Worm (Caenorhabditis elegans): Measurements from ENCODE around the gene R74.7.
A peak's percentile ranks its signal among the peaks of the same experiment; 100 is the strongest.

Gene R74.7

DNA sequence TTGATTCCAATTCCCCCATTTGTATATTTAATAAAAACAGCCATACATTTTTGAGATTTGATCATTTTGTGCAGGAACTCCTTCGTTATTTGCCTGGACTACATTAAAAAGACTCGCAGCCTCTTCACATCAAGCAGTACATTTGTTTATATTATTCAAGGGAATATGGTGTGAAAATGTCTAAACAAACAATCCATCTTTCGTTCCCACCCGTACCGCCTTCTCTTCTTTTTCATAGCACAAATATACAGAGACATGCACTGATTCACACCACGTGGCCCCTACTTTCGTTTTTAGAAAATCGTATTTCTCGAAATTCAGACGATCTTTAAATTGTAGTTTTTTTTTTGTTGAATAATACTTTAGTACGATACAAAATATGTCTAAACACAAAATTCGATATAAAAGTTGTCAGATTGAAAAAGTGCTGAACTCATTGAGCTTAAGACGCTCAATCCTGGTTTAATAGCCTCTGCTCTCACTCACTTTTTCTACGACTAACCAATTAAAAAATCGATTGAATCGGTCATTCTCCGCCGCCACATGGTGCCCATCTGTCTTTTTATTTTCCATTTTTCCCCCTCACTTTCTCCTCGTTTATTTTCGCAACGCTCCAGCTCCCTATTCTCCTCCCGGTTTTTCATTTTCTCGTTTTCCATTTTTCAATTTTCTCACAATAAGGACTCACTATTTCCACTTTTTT is 8.8 kb upstream of the R74.7 start:
- TF ChIP-seq ceh-63 (GFP tag; optimal IDR thresholded peaks at IDR 0.05) = no peak
- TF ChIP-seq snpc-4 (tag; optimal IDR thresholded peaks at IDR 0.05) = no peak
- peak; percentile 21 for TF ChIP-seq swsn-7 (tag; optimal IDR thresholded peaks at IDR 0.05)
- TF ChIP-seq nhr-28 (tag; optimal IDR thresholded peaks at IDR 0.05) = no peak
- TF ChIP-seq lin-13 (GFP tag; optimal IDR thresholded peaks at IDR 0.05) = peak; percentile 25
- TF ChIP-seq C16A3.4 (tag; optimal IDR thresholded peaks at IDR 0.05) = peak; percentile 43
- TF ChIP-seq unc-130 (tag; optimal IDR thresholded peaks at IDR 0.05) = peak; percentile 13
- TF ChIP-seq nhr-76 (tag; optimal IDR thresholded peaks at IDR 0.05) = no peak
- peak; percentile 77 for TF ChIP-seq blmp-1 (tag; optimal IDR thresholded peaks at IDR 0.05)
- TF ChIP-seq lir-3 (tag; optimal IDR thresholded peaks at IDR 0.05; ENCODE audit: poor library complexity) = peak; percentile 11
- TF ChIP-seq skn-1 (tag; optimal IDR thresholded peaks at IDR 0.05) = no peak
- peak; percentile 22 for TF ChIP-seq lin-14 (GFP tag; optimal IDR thresholded peaks at IDR 0.05)
- TF ChIP-seq nhr-90 (tag; optimal IDR thresholded peaks at IDR 0.05; ENCODE audit: poor library complexity) = peak; percentile 63
- no peak for TF ChIP-seq hlh-4 (tag; optimal IDR thresholded peaks at IDR 0.05)
- TF ChIP-seq ces-1 (GFP tag; optimal IDR thresholded peaks at IDR 0.05) = no peak
- TF ChIP-seq efl-1 (optimal IDR thresholded peaks at IDR 0.05) = peak; percentile 44 to 50
- peak in 1 of 2 experiments; percentile 8 for TF ChIP-seq efl-1 (GFP tag; optimal IDR thresholded peaks at IDR 0.05 in 1 of 2)
- peak; percentile 45 for TF ChIP-seq pax-3 (tag; optimal IDR thresholded peaks at IDR 0.05)
- TF ChIP-seq ets-5 (GFP tag; IDR thresholded peaks at IDR 0.05) = no peak
- TF ChIP-seq C04F5.9 (tag; optimal IDR thresholded peaks at IDR 0.05) = no peak
- TF ChIP-seq xbp-1 (tag; optimal IDR thresholded peaks at IDR 0.05) = no peak
- no peak for TF ChIP-seq mep-1 (tag; optimal IDR thresholded peaks at IDR 0.05)
- no peak for TF ChIP-seq F16B12.6 (tag; optimal IDR thresholded peaks at IDR 0.05)
- peak; percentile 72 for TF ChIP-seq ztf-4 (tag; optimal IDR thresholded peaks at IDR 0.05)
- TF ChIP-seq Y116A8C.19 (tag; optimal IDR thresholded peaks at IDR 0.05; ENCODE audit: borderline replicate concordance) = no peak
- no peak for TF ChIP-seq pag-3 (tag; optimal IDR thresholded peaks at IDR 0.05; ENCODE audit: borderline replicate concordance, insufficient read depth)
- no peak for TF ChIP-seq mef-2 (tag; optimal IDR thresholded peaks at IDR 0.05)
- no peak for TF ChIP-seq unc-86 (tag; optimal IDR thresholded peaks at IDR 0.05)
- TF ChIP-seq nhr-12 (tag; optimal IDR thresholded peaks at IDR 0.05) = no peak
- no peak for TF ChIP-seq lin-39 (tag; optimal IDR thresholded peaks at IDR 0.05)
- peak; percentile 80 for TF ChIP-seq nhr-85 (tag)
- peak; percentile 60 for TF ChIP-seq nhr-19 (GFP tag; conservative IDR thresholded peaks at IDR 0.05)
- no peak for TF ChIP-seq efl-3 (GFP tag; optimal IDR thresholded peaks at IDR 0.05)
- peak; percentile 64 for TF ChIP-seq dsc-1 (tag; optimal IDR thresholded peaks at IDR 0.05)
- peak; percentile 39 for TF ChIP-seq hpl-2 (GFP tag; optimal IDR thresholded peaks at IDR 0.05)
- no peak for TF ChIP-seq nhr-84 (tag; optimal IDR thresholded peaks at IDR 0.05)
- TF ChIP-seq nhr-47 (tag; optimal IDR thresholded peaks at IDR 0.05) = peak; percentile 59
- peak; percentile 5 for TF ChIP-seq tbx-2 (tag; optimal IDR thresholded peaks at IDR 0.05)
- TF ChIP-seq fkh-10 (GFP tag; optimal IDR thresholded peaks at IDR 0.05) = no peak
- TF ChIP-seq fos-1 (tag; optimal IDR thresholded peaks at IDR 0.05) = peak; percentile 35
- no peak for TF ChIP-seq aha-1 (tag; optimal IDR thresholded peaks at IDR 0.05)
- TF ChIP-seq sptf-1 (tag; optimal IDR thresholded peaks at IDR 0.05) = no peak
- TF ChIP-seq nhr-237 (tag; optimal IDR thresholded peaks at IDR 0.05) = no peak
- peak; percentile 44 for TF ChIP-seq ceh-8 (GFP tag; optimal IDR thresholded peaks at IDR 0.05)
- TF ChIP-seq grh-1 (GFP tag; IDR thresholded peaks at IDR 0.05) = no peak; the same call in 1 of the 2 replicates
- TF ChIP-seq ztf-11 (tag; optimal IDR thresholded peaks at IDR 0.05) = no peak
- TF ChIP-seq vab-15 (tag; optimal IDR thresholded peaks at IDR 0.05) = no peak
- peak; percentile 95 for TF ChIP-seq ama-1 (optimal IDR thresholded peaks at IDR 0.05)
- peak; percentile 32 for TF ChIP-seq fkh-4 (tag; optimal IDR thresholded peaks at IDR 0.05; ENCODE audit: borderline replicate concordance)
- TF ChIP-seq sox-4 (tag; optimal IDR thresholded peaks at IDR 0.05) = no peak
- TF ChIP-seq dpl-1 (GFP tag; optimal IDR thresholded peaks at IDR 0.05) = no peak
- TF ChIP-seq elt-3 (tag; optimal IDR thresholded peaks at IDR 0.05) = no peak
- peak; percentile 41 for TF ChIP-seq sup-37 (GFP tag; optimal IDR thresholded peaks at IDR 0.05)

Data from whole organism, L1 larva.